Fruit fly (Drosophila melanogaster) whole organism, prepupa: Measurements from ENCODE around the gene CG14515.
A peak's percentile ranks its signal among the peaks of the same experiment; 100 is the strongest.

Source experiments
- Blimp-1 ChIP-seq: fragments of 200-800 bp; sonication (Bioruptor generic); optimal IDR thresholded peaks from 3 replicates; lab custom pipeline; 2017; ENCODE audit warnings: missing biosample characterization, missing genetic modification characterization, mild to moderate bottlenecking, moderate library complexity, missing genetic modification reagents
- CG10631 ChIP-seq: fragments of 200-800 bp; sonication (Bioruptor generic); optimal IDR thresholded peaks from 2 replicates; lab custom pipeline; 2016; ENCODE audit warnings: missing biosample characterization, missing genetic modification characterization
- CG11294 ChIP-seq: fragments of 200-800 bp; sonication (Bioruptor generic); IDR thresholded peaks from 2 replicates; pipeline ENCODE4 v1.3.6; 2022; ENCODE audit warnings: missing biosample characterization, missing genetic modification characterization
- CG11762 ChIP-seq: fragments of 200-800 bp; sonication (Bioruptor generic); optimal IDR thresholded peaks from 3 replicates; lab custom pipeline; 2016; ENCODE audit warnings: missing biosample characterization, missing genetic modification characterization; ENCODE audit not compliant: insufficient read depth
- CG11902 ChIP-seq: fragments of 200-800 bp; sonication (Bioruptor generic); optimal IDR thresholded peaks from 3 replicates; lab custom pipeline; 2016; ENCODE audit warnings: missing biosample characterization, missing genetic modification characterization
- CG15336 ChIP-seq: fragments of 200-800 bp; sonication (Bioruptor generic); IDR thresholded peaks from 2 replicates; pipeline ENCODE4 v1.3.6; 2022; ENCODE audit warnings: missing biosample characterization, missing genetic modification characterization
- CG1621 ChIP-seq: fragments of 200-800 bp; sonication (Bioruptor generic); optimal IDR thresholded peaks from 3 replicates; lab custom pipeline; 2018; ENCODE audit warnings: missing biosample characterization, mild to moderate bottlenecking, missing genetic modification characterization
- CG16779 ChIP-seq: fragments of 200-800 bp; sonication (Bioruptor generic); optimal IDR thresholded peaks from 3 replicates; lab custom pipeline; 2017; ENCODE audit warnings: missing biosample characterization, mild to moderate bottlenecking, missing genetic modification characterization
- CG3032 ChIP-seq: fragments of 200-800 bp; optimal IDR thresholded peaks from 2 replicates; lab custom pipeline; 2019; ENCODE audit warnings: missing biosample characterization, mild to moderate bottlenecking, missing genetic modification characterization, moderate library complexity
- CG31627 ChIP-seq: fragments of 200-800 bp; sonication (Bioruptor generic); optimal IDR thresholded peaks from 3 replicates; lab custom pipeline; 2016; ENCODE audit warnings: missing biosample characterization, missing genetic modification characterization
- CG32006 ChIP-seq: fragments of 200-800 bp; sonication (Bioruptor generic); optimal IDR thresholded peaks from 3 replicates; lab custom pipeline; 2017; ENCODE audit warnings: missing biosample characterization, mild to moderate bottlenecking, missing genetic modification characterization
- CG6163 ChIP-seq: fragments of 200-800 bp; sonication (Bioruptor generic); IDR thresholded peaks from 3 replicates; pipeline ENCODE4 v1.3.6; 2022; ENCODE audit warnings: missing biosample characterization, missing genetic modification characterization
- CG6276 ChIP-seq: fragments of 200-800 bp; sonication (Bioruptor generic); optimal IDR thresholded peaks from 2 replicates; lab custom pipeline; 2017; ENCODE audit warnings: missing biosample characterization, mild to moderate bottlenecking, missing genetic modification characterization
- CG6808 ChIP-seq: fragments of 200-800 bp; sonication (Bioruptor generic); optimal IDR thresholded peaks from 3 replicates; lab custom pipeline; 2017; ENCODE audit warnings: missing biosample characterization, missing genetic modification characterization, mild to moderate bottlenecking, moderate library complexity, missing genetic modification reagents
- CG8319 ChIP-seq: fragments of 200-800 bp; sonication (Bioruptor generic); optimal IDR thresholded peaks from 3 replicates; lab custom pipeline; 2016; ENCODE audit warnings: missing biosample characterization, missing genetic modification characterization
- CG8632 ChIP-seq: fragments of 200-800 bp; sonication (Bioruptor generic); optimal IDR thresholded peaks from 3 replicates; lab custom pipeline; 2016; ENCODE audit warnings: missing biosample characterization, missing genetic modification characterization
- CG9139 ChIP-seq: fragments of 200-800 bp; sonication (Bioruptor generic); optimal IDR thresholded peaks from 3 replicates; lab custom pipeline; 2017; ENCODE audit warnings: missing biosample characterization, mild to moderate bottlenecking, missing genetic modification characterization
- Eip75B ChIP-seq: fragments of 200-800 bp; sonication (Bioruptor generic); optimal IDR thresholded peaks from 3 replicates; lab custom pipeline; 2016; ENCODE audit warnings: missing biosample characterization, missing genetic modification characterization
- Eip78C ChIP-seq: fragments of 200-800 bp; sonication (Bioruptor generic); peaks from one replicate; lab custom pipeline; 2016; ENCODE audit warnings: missing biosample characterization, missing genetic modification characterization
- Eip93F ChIP-seq: fragments of 200-800 bp; sonication (Bioruptor generic); optimal IDR thresholded peaks from 2 replicates; lab custom pipeline; 2016; ENCODE audit warnings: missing biosample characterization, mild to moderate bottlenecking, missing genetic modification characterization
- Ets21C ChIP-seq: fragments of 200-800 bp; sonication (Bioruptor generic); optimal IDR thresholded peaks from 3 replicates; lab custom pipeline; 2016; ENCODE audit warnings: missing biosample characterization, missing genetic modification characterization
- Ets96B ChIP-seq: fragments of 200-800 bp; optimal IDR thresholded peaks from 2 replicates; lab custom pipeline; 2019; ENCODE audit warnings: missing biosample characterization, mild to moderate bottlenecking, missing genetic modification characterization, moderate library complexity
- Gug ChIP-seq: fragments of 200-800 bp; sonication (Bioruptor generic); IDR thresholded peaks from 2 replicates; pipeline ENCODE4 v1.3.6; 2022; ENCODE audit warnings: missing biosample characterization, missing genetic modification characterization
- Hr38 ChIP-seq: sonication (Bioruptor generic); optimal IDR thresholded peaks from 2 replicates; lab custom pipeline; 2016; ENCODE audit warnings: missing biosample characterization, missing genetic modification characterization
- Hr39 ChIP-seq: fragments of 200-800 bp; sonication (Bioruptor generic); optimal IDR thresholded peaks from 2 replicates; lab custom pipeline; 2016; ENCODE audit warnings: missing biosample characterization, missing genetic modification characterization
- Hr4 ChIP-seq: fragments of 200-800 bp; sonication (Bioruptor generic); optimal IDR thresholded peaks from 3 replicates; lab custom pipeline; 2016; ENCODE audit warnings: missing biosample characterization, missing genetic modification characterization
- Lpt ChIP-seq: fragments of 200-800 bp; sonication (Bioruptor generic); optimal IDR thresholded peaks from 3 replicates; lab custom pipeline; 2016; ENCODE audit warnings: missing biosample characterization, missing genetic modification characterization
- Smox ChIP-seq: fragments of 200-800 bp; sonication (Bioruptor generic); optimal IDR thresholded peaks from 3 replicates; lab custom pipeline; 2016; ENCODE audit warnings: missing biosample characterization, missing genetic modification characterization
- Sox102F ChIP-seq: fragments of 200-800 bp; sonication (Bioruptor generic); optimal IDR thresholded peaks from 2 replicates; lab custom pipeline; 2016; ENCODE audit warnings: missing biosample characterization, mild to moderate bottlenecking, missing genetic modification characterization
- Sox14 ChIP-seq: fragments of 200-800 bp; sonication (Bioruptor generic); optimal IDR thresholded peaks from 3 replicates; lab custom pipeline; 2016; ENCODE audit warnings: missing biosample characterization, missing genetic modification characterization
- Sox15 ChIP-seq: fragments of 200-800 bp; sonication (Bioruptor generic); optimal IDR thresholded peaks from 3 replicates; lab custom pipeline; 2016; ENCODE audit warnings: missing biosample characterization, missing genetic modification characterization
- achi ChIP-seq: fragments of 200-800 bp; sonication (Bioruptor generic); optimal IDR thresholded peaks from 3 replicates; lab custom pipeline; 2016; ENCODE audit warnings: missing biosample characterization, missing genetic modification characterization
- acj6 ChIP-seq: fragments of 200-800 bp; sonication (Bioruptor generic); optimal IDR thresholded peaks from 3 replicates; lab custom pipeline; 2016; ENCODE audit warnings: missing biosample characterization, missing genetic modification characterization
- dac ChIP-seq: fragments of 200-800 bp; sonication (Bioruptor generic); optimal IDR thresholded peaks from 2 replicates; lab custom pipeline; 2017; ENCODE audit warnings: missing biosample characterization, mild to moderate bottlenecking, missing genetic modification characterization
- dsx ChIP-seq: fragments of 200-800 bp; optimal IDR thresholded peaks from 3 replicates; lab custom pipeline; 2019; ENCODE audit warnings: missing biosample characterization, mild to moderate bottlenecking, missing genetic modification characterization, moderate library complexity; ENCODE audit not compliant: poor library complexity, severe bottlenecking
- eg ChIP-seq: fragments of 200-800 bp; sonication (Bioruptor generic); IDR thresholded peaks from 3 replicates; pipeline ENCODE4 v1.3.6; 2022; ENCODE audit warnings: missing biosample characterization, missing genetic modification characterization
- esn ChIP-seq: fragments of 200-800 bp; sonication (Bioruptor generic); optimal IDR thresholded peaks from 2 replicates; lab custom pipeline; 2016; ENCODE audit warnings: missing biosample characterization, mild to moderate bottlenecking, missing genetic modification characterization, moderate library complexity
- fd85E ChIP-seq: fragments of 200-800 bp; sonication (Bioruptor generic); optimal IDR thresholded peaks from 3 replicates; lab custom pipeline; 2016; ENCODE audit warnings: missing biosample characterization, missing genetic modification characterization
- fkh ChIP-seq: fragments of 200-800 bp; sonication (Bioruptor generic); optimal IDR thresholded peaks from 3 replicates; lab custom pipeline; 2017; ENCODE audit warnings: missing biosample characterization, mild to moderate bottlenecking, missing genetic modification characterization, moderate library complexity
- lz ChIP-seq: fragments of 200-800 bp; sonication (Bioruptor generic); optimal IDR thresholded peaks from 3 replicates; lab custom pipeline; 2016; ENCODE audit warnings: missing biosample characterization, missing genetic modification characterization
- pdm3 ChIP-seq: fragments of 200-800 bp; sonication (Bioruptor generic); optimal IDR thresholded peaks from 3 replicates; lab custom pipeline; 2016; ENCODE audit warnings: missing biosample characterization, missing genetic modification characterization
- spab ChIP-seq: fragments of 200-800 bp; sonication (Bioruptor generic); optimal IDR thresholded peaks from 2 replicates; lab custom pipeline; 2017; ENCODE audit warnings: missing biosample characterization, mild to moderate bottlenecking, missing genetic modification characterization, missing genetic modification reagents
- ss ChIP-seq, 2 experiments: fragments of 200-800 bp; sonication (Bioruptor generic); optimal IDR thresholded peaks; 2 replicates in 1 of 2; 3 replicates in 1 of 2; lab custom pipeline; 2017 to 2018; ENCODE audit warnings: mild to moderate bottlenecking in 2 of 2, missing biosample characterization in 2 of 2, missing genetic modification characterization in 2 of 2, moderate library complexity in 1 of 2
- svp ChIP-seq: fragments of 200-800 bp; sonication (Bioruptor generic); peaks from one replicate; lab custom pipeline; 2016; ENCODE audit warnings: missing biosample characterization, missing genetic modification characterization

CG14515 gene

DNA sequence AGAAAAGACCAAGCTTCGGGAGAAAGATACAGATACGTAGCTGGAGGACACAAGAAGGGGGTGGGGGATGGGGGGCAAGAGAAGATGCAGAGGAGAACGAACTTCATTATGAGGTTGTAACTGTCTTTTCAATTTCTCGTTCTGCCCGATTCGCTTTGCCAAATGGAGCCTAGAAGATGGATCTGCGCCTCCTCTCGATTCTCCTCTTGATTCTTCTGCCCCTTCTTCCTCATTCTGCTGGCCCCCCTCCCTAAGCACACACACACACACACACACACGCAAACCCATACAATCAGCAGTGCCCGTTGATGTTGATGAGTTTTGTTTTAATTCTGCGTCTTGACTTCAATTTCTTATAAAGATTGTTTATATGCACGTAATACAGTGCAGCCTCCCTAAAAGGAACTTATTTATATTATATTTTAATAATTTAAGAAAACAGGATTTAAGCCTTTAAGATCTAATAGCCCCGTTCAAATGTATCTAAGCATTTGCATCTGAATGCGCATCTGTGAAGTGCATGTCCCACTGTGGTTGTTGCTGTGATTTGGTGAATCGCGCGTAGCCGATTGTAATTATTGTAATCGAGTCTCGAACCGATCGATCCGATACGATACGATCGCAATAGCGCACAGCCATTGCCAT, 9.8 kb downstream of the CG14515 start (continued):
- TF ChIP-seq dac (GFP tag; lab: Kevin White, UChicago) = peak; percentile 77
- no peak for TF ChIP-seq fkh
- peak; percentile 6 for TF ChIP-seq fd85E (GFP tag; lab: Kevin White, UChicago)
- TF ChIP-seq Lpt (GFP tag; lab: Kevin White, UChicago) = peak; percentile 44
- TF ChIP-seq Eip93F = peak; percentile 80
- TF ChIP-seq acj6 (GFP tag; lab: Kevin White, UChicago) = peak; percentile 89
- peak; percentile 79 for TF ChIP-seq CG9139 (GFP tag; lab: Kevin White, UChicago)
- TF ChIP-seq CG31627 (GFP tag; lab: Kevin White, UChicago) = peak; percentile 76
- peak; percentile 94 for TF ChIP-seq Ets96B (tag; lab: Kevin White, UChicago)
- TF ChIP-seq CG11902 (GFP tag; lab: Kevin White, UChicago) = peak; percentile 88
- peak; percentile 81 for TF ChIP-seq CG16779 (tag; lab: Kevin White, UChicago)
- peak; percentile 95 for TF ChIP-seq CG3032 (tag; lab: Kevin White, UChicago)
- TF ChIP-seq Ets21C = peak; percentile 58
- TF ChIP-seq eg (GFP tag; lab: Robert Waterston, UW) = peak; percentile 95
- peak; percentile 89 for TF ChIP-seq CG1621 (tag; lab: Kevin White, UChicago)
- TF ChIP-seq CG11294 (GFP tag; lab: Robert Waterston, UW) = peak; percentile 81
- TF ChIP-seq Hr39 = peak; percentile 82
- peak; percentile 92 for TF ChIP-seq CG32006 (GFP tag; lab: Kevin White, UChicago)
- TF ChIP-seq achi (GFP tag; lab: Kevin White, UChicago) = peak; percentile 87
- peak; percentile 69 for TF ChIP-seq CG8319 (GFP tag; lab: Kevin White, UChicago)
- peak; percentile 84 for TF ChIP-seq CG8632
- TF ChIP-seq CG10631 = peak; percentile 90
- peak; percentile 81 for TF ChIP-seq Smox (GFP tag; lab: Kevin White, UChicago)
- TF ChIP-seq svp (GFP tag; lab: Kevin White, UChicago) = peak; percentile 97
- peak; percentile 79 for TF ChIP-seq lz (GFP tag; lab: Kevin White, UChicago)
- no peak for TF ChIP-seq Hr38
- TF ChIP-seq CG15336 (GFP tag; lab: Robert Waterston, UW) = peak; percentile 91
- TF ChIP-seq Gug (GFP tag; lab: Robert Waterston, UW) = peak; percentile 86
- peak; percentile 72 for TF ChIP-seq CG11762 (GFP tag; lab: Kevin White, UChicago)
- TF ChIP-seq Eip75B (GFP tag; lab: Kevin White, UChicago) = peak; percentile 77
- TF ChIP-seq pdm3 (GFP tag; lab: Kevin White, UChicago) = peak; percentile 85
- TF ChIP-seq Hr4 (GFP tag; lab: Kevin White, UChicago) = peak; percentile 87
- TF ChIP-seq Sox102F = peak; percentile 83
- TF ChIP-seq Eip78C (GFP tag; lab: Kevin White, UChicago) = peak; percentile 96
- TF ChIP-seq, all 60 proteins: peak for 58

dm6 chr3R:29207996-29208395, 10.6 kb downstream of the CG14515 start:
- TF ChIP-seq fd85E (GFP tag; lab: Kevin White, UChicago) (no peak), CG11294 (GFP tag; lab: Robert Waterston, UW) (peak; percentile 77), Ets96B (tag; lab: Kevin White, UChicago) (peak; percentile 84), CG8319 (GFP tag; lab: Kevin White, UChicago) (no peak), Hr39 (peak; percentile 41), dac (GFP tag; lab: Kevin White, UChicago) (peak; percentile 88), CG6808 (GFP tag; lab: Kevin White, UChicago) (peak; percentile 73), CG11762 (GFP tag; lab: Kevin White, UChicago) (peak; percentile 53), Smox (GFP tag; lab: Kevin White, UChicago) (peak; percentile 43), acj6 (GFP tag; lab: Kevin White, UChicago) (peak; percentile 74), esn (GFP tag; lab: Kevin White, UChicago) (peak; percentile 72), Sox15 (no peak), Blimp-1 (GFP tag; lab: Kevin White, UChicago) (no peak), Eip78C (GFP tag; lab: Kevin White, UChicago) (peak; percentile 91), lz (GFP tag; lab: Kevin White, UChicago) (peak; percentile 61), Sox14 (GFP tag; lab: Kevin White, UChicago) (peak; percentile 83), fkh (no peak), spab (GFP tag; lab: Kevin White, UChicago) (peak; percentile 73), dsx (GFP tag; lab: Kevin White, UChicago) (peak; percentile 82), Hr4 (GFP tag; lab: Kevin White, UChicago) (peak; percentile 95), CG6276 (peak; percentile 88), pdm3 (GFP tag; lab: Kevin White, UChicago) (peak; percentile 81), CG16779 (tag; lab: Kevin White, UChicago) (peak; percentile 64), Gug (GFP tag; lab: Robert Waterston, UW) (peak; percentile 80), Ets21C (no peak), Lpt (GFP tag; lab: Kevin White, UChicago) (peak; percentile 77), CG31627 (GFP tag; lab: Kevin White, UChicago) (peak; percentile 32), Hr38 (no peak), ss (GFP tag; optimal IDR thresholded peaks at IDR 0.05; lab: Kevin White, UChicago) (peak; percentile 48 to 71), svp (GFP tag; lab: Kevin White, UChicago) (peak; percentile 73), Eip93F (no peak), CG15336 (GFP tag; lab: Robert Waterston, UW) (peak; percentile 96), CG6163 (GFP tag; lab: Robert Waterston, UW) (peak; percentile 93), Eip75B (GFP tag; lab: Kevin White, UChicago) (peak; percentile 81)
